Worm (Caenorhabditis elegans) whole organism, early embryonic: ENCODE measurements around the gene F38B7.11.

Experiments
- aly-1 ChIP-seq: sonication (generic microtip); optimal IDR thresholded peaks from 2 replicates; lab custom pipeline; 2016; ENCODE audit warnings: missing genetic modification characterization, missing compliant biosample characterization
- hnd-1 ChIP-seq: sonication (generic microtip); optimal IDR thresholded peaks from 2 replicates; lab custom pipeline; 2016; ENCODE audit warnings: missing genetic modification characterization, missing compliant biosample characterization
- scrt-1 ChIP-seq: fragments of 200-800 bp; sonication (Bioruptor generic); IDR thresholded peaks from 2 replicates; pipeline ENCODE4 v1.3.6; 2022; ENCODE audit warnings: missing genetic modification characterization, missing compliant biosample characterization

DNA sequence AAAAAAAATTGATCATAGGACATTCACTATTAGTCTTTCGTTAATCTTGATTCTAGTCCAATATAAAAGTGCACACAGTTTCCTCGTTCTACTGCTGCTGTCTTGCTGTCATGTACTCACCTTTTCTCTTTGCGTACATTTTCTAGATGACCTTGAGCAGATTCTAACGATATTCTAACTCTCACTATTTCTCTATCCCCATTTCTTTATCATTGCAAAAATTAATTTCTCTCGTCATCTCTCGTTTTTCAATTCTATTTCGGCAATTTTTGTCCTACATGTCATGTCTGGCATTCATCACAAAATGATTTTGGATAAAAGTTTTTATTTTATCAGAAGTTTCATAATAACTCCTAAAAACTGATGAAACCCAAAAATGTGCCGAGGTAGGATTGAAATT, 38.1 kb upstream of the F38B7.11 start, which contains the start of gene ttll-5:
- TF ChIP-seq aly-1 (no peak), scrt-1 (no peak), hnd-1 (tag; lab: Kevin White, UChicago) (no peak)
